Fruit fly (Drosophila melanogaster) S2 (cell line): ENCODE measurements around the gene CG44038.

ENCODE experiments used
- CG8478 ChIP-seq: fragments of >200 bp; optimal IDR thresholded peaks from 2 replicates; lab custom pipeline; 2018
- CTCF ChIP-seq, 2 experiments: fragments of >200 bp; optimal IDR thresholded peaks; 2 replicates each; lab custom pipeline; 2018

CG44038 gene

DNA sequence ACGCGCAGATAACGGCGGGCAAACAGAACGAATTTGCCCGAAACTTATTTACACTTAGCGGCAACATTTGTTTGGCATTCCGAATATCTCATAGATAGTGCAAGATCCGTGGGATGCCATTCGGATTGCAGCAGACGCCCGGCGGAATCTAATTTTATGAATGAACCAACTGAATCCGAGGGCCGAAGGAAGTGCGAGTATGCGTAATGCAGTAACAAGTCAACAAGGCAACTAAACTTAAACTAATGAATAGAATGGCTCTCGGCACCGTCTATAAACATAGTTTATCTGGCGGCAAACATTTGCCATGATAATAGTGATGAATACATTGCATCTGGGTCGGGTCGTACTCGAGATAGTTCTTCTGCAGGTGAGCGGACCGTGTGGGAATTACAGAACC lies 10.6 kb upstream of the CG44038 start:
- TF ChIP-seq CTCF (optimal IDR thresholded peaks at IDR 0.05; lab: Kevin White, UChicago) (no peak), CG8478 (lab: Kevin White, UChicago) (no peak)

DNA sequence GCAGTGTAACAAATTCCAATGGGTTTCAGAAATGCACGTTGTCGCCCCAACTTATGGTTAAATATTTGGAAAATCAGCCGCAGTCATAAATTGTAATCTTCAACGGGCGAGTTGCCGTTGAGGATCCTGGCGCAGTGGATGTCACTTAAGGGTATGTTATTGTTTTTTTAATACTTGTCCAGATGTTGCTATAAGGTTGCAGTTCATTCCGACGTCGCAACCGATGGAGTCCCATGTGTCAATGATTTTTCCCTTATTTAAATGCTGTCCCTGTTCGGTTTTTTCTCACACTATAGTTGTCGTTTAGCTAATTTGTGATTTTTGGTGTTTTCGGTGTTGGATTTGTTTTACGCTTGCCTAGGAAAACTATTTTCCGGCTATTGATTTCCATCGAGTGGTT lies 9.2 kb upstream of the CG44038 start:
- no peak for TF ChIP-seq CTCF (optimal IDR thresholded peaks at IDR 0.05; lab: Kevin White, UChicago)
- TF ChIP-seq CG8478 (lab: Kevin White, UChicago): no peak

DNA sequence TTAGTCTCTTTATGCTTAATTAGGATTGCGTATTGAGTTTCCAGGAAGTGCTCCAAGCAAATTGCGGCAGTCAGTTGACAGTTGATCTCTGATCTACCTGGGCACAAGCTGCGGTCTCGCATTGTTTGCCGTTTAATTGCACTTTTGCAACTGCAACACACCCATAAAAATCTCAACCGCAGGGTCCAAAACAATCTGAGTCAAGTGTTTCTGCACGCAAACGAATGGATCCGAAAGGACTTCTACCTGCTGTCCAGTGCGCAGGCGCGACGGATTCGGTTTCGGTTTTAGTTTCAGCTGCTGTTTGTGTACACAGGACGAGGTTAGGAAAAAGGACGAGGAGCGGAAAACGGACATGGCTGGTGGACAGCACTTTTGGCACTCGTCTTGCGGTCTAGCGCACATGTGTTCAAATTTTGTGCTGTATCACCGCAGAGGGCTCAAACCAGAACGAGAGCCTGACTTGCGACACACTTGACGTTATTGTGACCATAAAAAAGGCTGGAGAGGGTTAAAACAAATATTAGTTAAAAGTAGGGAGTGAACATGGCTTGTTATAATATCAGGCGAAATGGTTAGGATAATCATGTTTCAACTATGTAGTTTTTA lies 8.2 kb upstream of the CG44038 start:
- TF ChIP-seq CG8478 (lab: Kevin White, UChicago): no peak
- TF ChIP-seq CTCF (optimal IDR thresholded peaks at IDR 0.05; lab: Kevin White, UChicago): no peak

DNA sequence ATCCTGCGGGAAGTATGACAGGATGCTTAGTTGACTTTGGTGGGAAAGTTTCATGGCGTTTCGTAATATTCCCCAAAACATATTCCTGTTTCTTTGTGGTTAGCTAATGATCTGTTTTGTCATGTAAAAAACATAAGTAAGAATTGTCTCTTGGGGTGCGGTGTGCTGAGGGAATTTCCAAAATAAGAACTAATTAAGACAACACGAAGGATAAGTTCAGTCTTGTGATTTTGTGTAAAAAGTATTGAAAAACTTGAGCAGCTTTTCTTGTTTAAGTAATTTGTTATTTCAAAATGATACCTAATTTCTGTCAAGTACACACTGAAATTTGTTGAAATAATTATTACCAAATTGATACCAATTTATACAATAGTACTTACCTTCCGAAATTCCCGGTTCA lies 6.9 kb upstream of the CG44038 start, which contains the start of gene CG3942:
TSS of gene CG3942 (plus strand) at position 301 of the 400 bp plus-strand sequence.
- TF ChIP-seq CG8478 (lab: Kevin White, UChicago): no peak

DNA sequence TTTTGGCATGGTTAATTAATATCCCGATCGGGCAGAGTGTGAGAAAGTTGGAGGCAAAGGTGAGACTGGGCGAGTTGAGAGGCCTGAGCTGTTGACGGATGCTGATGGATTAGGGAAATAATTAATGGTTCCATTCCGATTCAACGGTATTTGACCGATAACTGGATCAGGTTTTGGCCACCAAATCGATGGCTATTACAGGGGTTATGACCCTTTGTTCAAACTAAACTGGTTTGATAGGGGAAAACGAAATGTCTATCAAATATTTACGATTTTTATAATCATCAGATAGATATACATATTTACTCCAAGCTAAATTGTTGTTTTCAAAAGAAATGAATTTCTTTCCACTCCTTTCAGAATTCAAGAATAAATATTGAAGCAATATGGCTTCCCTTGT lies 2.3 kb upstream of the CG44038 start, which contains the start of the genes CG44037 and svp:
TSS of gene CG44037 (plus strand) at position 301 of the 400 bp plus-strand sequence.
TSS of gene svp (plus strand) at position 301 of the 400 bp plus-strand sequence.
- no peak for TF ChIP-seq CTCF (optimal IDR thresholded peaks at IDR 0.05; lab: Kevin White, UChicago)
- no peak for TF ChIP-seq CG8478 (lab: Kevin White, UChicago)

DNA sequence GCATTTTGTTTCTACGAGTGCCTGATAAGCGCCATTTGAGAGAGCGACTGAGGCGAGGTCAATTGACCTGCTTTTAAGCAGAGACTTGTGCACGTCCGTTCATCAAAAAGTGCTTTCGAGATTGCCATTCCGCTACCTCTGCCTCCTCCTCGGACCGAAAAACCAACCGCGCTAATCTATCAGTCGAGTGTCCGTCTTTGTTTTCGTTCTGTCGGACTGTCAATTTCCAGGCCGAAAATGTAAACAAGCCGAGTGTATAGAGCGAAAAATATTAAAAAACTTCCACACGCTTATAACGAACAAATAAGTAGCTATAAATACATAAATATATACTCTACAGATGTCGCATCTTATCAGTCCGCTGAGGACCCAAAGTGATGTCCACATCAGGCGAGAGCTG lies 1.8 kb upstream of the CG44038 start:
- no peak for TF ChIP-seq CG8478 (lab: Kevin White, UChicago)
- no peak for TF ChIP-seq CTCF (optimal IDR thresholded peaks at IDR 0.05; lab: Kevin White, UChicago)

DNA sequence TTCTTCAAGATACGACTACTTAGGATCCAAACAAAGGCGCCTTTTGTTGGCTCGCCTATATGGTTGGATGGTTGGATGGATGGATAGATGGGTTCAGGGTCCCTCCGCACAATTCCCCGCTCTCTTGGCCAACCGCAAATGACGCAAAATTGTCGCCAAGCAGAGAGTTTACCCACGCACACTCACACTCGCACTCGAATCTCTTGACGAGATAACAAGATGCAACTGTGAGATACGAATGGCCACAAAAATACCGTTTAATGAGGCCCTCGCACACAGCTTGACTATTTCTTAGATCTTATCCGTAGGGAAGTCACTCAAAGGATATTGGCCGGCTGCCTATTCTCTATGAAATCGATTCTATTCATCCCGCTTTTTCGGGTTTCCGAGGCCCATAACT lies 950 bp upstream of the CG44038 start:
- no peak for TF ChIP-seq CTCF (optimal IDR thresholded peaks at IDR 0.05; lab: Kevin White, UChicago)
- no peak for TF ChIP-seq CG8478 (lab: Kevin White, UChicago)

DNA sequence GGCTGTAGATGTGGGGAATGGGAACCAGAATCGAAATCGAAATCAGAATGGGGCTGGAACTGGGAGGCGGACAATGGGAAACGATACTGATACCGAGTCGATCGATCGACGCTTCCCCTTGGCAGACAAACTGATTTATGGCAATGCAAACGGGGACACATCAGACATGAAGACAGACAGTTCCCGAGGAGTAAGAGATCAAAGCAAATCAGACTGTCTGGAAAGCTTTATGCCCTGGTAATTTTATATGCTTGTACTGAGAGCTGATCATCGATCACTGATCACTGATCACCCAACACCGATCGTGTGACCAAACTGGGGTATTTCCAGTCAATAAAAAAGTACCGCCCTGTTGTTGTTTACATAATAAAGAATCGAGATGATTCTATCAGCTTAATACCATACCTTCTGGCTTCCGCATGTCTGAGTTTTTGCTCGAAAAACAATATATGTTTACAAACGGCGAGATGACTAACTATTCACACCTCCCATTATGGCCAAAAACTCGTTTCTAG lies 9.2 kb downstream of the CG44038 start:
- TF ChIP-seq CG8478 (lab: Kevin White, UChicago) (no peak), CTCF (optimal IDR thresholded peaks at IDR 0.05; lab: Kevin White, UChicago) (no peak)

DNA sequence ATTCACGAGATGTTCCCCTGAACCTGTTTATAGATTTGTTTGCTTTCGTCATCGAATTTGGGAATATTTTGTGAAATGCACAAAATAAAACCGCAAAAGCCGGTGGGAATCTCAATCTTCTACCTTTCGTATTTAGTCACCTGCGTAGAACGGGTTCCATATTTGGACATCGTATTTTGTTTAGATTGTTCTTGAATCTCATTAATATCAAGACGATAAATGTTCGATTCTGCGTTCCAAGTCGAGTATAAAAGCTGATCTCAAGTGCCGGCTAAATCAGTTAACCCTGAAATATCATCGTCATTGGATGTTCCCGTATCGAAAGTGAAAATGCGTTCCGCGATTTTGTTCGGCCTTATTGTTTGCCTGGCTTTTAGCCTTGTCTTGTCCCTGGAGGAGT lies 9.8 kb downstream of the CG44038 start, which contains the start of gene CG17738:
TSS of gene CG17738 (plus strand) at position 301 of the 400 bp plus-strand sequence.
- TF ChIP-seq CG8478 (lab: Kevin White, UChicago) (no peak), CTCF (optimal IDR thresholded peaks at IDR 0.05; lab: Kevin White, UChicago) (no peak)

DNA sequence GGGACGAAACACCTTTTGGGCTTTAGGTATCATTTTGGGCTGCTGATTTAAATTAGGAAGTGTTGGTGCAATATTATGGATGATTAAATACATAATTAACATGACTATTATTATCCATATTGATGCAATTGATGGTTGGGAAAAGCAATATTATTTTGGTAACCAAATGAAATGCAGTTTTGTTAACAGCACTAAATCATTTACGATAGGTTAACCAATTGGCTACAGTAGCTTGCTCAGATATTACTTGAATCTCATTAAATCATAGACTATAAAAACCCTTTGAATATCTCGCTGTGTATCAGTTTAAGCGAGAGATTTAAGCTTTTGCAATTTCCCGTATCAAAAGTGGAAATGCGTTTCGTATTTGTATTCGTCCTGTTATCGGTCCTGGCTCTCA lies 12.1 kb downstream of the CG44038 start, which contains the start of gene Sfp87B:
TSS of gene Sfp87B (plus strand) at position 301 of the 400 bp plus-strand sequence.
- no peak for TF ChIP-seq CG8478 (lab: Kevin White, UChicago)

DNA sequence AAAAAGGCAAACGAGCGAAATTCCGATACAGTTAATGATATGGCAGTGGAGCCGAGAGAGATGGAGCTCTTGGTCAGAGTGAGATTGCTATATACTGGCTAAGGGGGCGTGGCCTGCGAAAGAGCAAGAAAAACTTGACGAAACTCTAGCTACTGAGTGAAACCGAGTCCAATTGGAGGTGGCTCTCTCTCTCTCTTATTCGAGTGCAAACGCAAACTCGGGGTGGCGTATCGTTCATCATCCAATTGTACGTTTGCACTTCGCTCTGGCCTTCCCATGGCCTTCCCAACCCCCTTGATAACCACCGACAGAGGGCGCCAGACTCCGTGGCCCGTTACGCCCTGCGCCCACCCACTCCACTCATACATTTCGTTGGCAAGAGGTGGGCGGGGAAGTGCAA lies 18.2 kb downstream of the CG44038 start:
- TF ChIP-seq CG8478 (lab: Kevin White, UChicago) (peak; percentile 63), CTCF (optimal IDR thresholded peaks at IDR 0.05; lab: Kevin White, UChicago) (peak; percentile 89 to 97)

DNA sequence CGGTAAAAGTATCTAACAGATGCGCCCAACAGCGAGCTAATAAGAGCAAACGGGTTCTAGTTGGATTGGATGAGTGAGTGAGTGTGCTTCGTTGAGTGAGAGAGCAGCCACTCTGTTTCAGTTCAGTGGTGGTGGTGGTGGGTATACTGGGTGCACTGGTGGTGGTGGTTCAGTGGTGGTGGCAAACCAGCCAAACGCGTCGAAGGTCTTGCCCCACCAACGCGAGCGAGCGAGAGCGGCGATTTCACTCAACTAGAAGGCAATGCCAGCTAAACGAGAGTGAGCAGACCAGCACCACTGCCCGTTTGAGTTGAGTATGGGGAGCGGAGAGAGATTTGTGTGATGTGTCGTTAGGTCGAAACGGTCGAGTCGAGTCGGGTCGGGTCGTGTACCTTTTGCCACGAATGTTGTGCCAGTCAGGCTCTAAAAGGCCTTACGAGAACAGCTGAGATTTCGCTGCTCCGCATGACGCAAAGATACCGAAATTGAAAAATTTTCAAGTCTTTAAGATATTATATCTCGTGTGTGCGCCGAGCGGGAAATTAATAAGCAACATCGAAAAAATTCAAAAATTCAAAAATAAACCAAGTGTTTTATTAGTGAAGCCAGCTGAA lies 20.1 kb downstream of the CG44038 start:
- TF ChIP-seq CG8478 (lab: Kevin White, UChicago) (no peak), CTCF (optimal IDR thresholded peaks at IDR 0.05; lab: Kevin White, UChicago) (peak; percentile 44 to 60)

DNA sequence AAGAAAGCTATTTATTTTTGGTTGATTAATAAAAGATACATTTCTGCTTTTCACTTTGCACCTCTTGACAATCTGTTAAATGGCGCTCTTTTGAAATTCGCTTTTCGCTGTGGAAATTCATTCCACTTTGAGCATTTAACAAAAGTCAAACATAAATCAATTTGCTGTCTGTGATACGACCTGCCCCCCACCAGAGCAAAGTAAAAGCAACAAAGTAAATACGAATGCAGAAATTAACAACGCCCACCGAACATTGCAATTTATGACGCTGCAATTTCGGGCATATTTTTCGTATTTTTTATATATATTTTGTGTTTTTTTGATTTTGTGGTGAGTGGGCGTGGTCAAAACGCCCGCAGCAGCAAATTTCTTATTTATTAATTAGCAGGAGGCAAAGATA lies 24.8 kb downstream of the CG44038 start:
- TF ChIP-seq CG8478 (lab: Kevin White, UChicago) (no peak), CTCF (optimal IDR thresholded peaks at IDR 0.05; lab: Kevin White, UChicago) (no peak)

DNA sequence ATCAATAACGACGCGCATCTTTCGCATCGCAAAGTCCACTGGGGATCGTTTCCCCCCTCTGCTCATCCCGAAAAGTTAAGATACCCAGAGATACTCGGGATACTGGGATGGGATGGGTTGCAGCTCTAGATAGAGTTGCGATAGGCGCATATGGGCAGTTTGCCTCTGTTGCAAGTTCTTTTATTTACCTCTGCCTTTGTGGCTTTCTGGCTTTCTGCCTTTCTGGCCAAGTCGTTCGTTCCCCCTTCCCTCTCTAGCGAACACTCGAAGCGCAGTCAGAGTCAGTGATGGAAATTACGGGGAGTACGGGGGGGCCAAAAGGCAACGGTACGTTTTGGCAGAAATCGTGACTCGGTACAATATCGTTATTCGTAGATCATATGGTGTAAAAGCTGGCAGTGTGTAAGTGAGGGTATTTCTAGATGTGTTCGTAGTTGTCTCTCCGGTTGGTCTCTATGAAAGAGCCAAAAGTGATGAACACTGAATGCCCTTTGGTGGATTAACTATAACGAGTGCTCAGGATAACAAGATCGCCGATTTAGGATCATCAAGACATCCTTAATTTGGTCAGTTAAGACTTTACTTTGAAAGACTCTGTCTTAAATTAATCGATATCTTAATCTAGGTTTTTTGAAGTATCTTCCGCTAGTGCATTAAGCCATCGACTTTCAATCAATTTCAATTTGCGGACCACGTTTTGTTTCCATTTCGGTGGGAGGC lies 28.0 kb downstream of the CG44038 start:
- TF ChIP-seq CG8478 (lab: Kevin White, UChicago) (no peak), CTCF (optimal IDR thresholded peaks at IDR 0.05; lab: Kevin White, UChicago) (no peak)
